Worm (Caenorhabditis elegans): ENCODE data around the gene H40L08.7.
A peak's percentile ranks its signal among the peaks of the same experiment; 100 is the strongest.

The H40L08.7 gene

DNA sequence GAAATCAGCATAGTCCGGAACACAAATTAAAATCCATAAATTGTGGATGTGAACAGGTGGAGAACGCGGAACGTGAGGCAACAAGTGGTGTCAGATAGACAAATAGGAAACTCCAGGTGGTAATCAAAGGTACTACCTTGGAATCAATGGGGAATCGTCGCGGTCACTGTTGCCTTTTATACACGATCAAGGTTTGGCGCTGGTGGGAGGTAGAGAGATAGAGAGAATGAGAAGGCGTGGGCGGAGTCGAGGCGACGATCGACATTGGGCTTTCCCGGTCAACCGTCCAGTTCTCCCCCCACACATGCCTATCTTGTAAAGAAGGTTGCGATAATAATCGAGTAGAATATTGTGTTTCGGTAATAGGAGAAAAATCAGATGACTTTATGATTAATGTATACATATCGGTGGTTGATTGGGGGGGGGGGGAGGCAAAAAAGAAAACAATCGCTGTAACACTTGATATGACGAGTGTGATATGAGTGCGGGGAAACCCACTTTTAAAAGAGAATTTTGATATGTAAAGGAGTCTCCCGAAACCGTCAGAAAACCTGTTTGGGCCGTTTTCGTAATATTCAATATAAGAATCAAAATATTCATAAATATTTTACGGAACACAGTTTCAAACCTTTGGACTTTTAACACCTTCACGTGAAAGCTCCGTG, at the start of gene H40L08.7, which contains the start of the genes H40L08.8 and H40L08.2:
H40L08.7 (minus strand) TSS at position 148 of the 665 bp plus-strand sequence.
H40L08.8 (minus strand) TSS at position 37 of the 665 bp plus-strand sequence.
H40L08.2 (minus strand) TSS at position 148 of the 665 bp plus-strand sequence.
- TF ChIP-seq elt-1 (tag; optimal IDR thresholded peaks at IDR 0.05; ENCODE audit: borderline replicate concordance, insufficient read depth) (no peak), ham-2 (GFP tag; optimal IDR thresholded peaks at IDR 0.05) (peak; percentile 38)

DNA sequence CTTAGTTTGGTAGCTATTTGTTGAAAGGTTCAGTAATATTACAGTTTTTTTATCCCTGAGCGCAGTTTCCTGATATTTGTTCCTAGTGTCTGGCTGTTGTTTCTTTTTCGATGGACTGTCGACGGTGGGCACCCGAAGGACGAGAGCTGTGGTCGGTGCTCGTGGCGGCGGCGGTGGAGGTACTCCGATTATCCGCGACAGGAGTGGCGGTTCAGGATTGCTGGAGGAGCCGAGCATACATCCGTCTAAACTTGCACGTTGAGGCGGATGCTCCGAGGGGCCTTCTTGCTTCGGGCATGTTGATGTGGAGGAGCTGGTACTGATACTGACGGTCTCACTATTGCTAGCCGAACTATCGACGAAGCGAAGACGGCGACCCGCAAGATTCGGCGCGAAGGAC, 49.8 kb upstream of the H40L08.7 start:
- TF ChIP-seq snpc-4 (tag; optimal IDR thresholded peaks at IDR 0.05) (no peak), ceh-43 (GFP tag; optimal IDR thresholded peaks at IDR 0.05) (no peak), nhr-12 (tag; optimal IDR thresholded peaks at IDR 0.05) (no peak), ces-1 (GFP tag; optimal IDR thresholded peaks at IDR 0.05) (no peak), mls-2 (tag; optimal IDR thresholded peaks at IDR 0.05) (no peak), cnd-1 (tag; optimal IDR thresholded peaks at IDR 0.05) (no peak), zip-8 (tag; optimal IDR thresholded peaks at IDR 0.05) (no peak), unc-39 (tag; optimal IDR thresholded peaks at IDR 0.05) (no peak), ham-2 (GFP tag; optimal IDR thresholded peaks at IDR 0.05) (no peak), nhr-76 (tag; optimal IDR thresholded peaks at IDR 0.05) (no peak), mep-1 (tag; optimal IDR thresholded peaks at IDR 0.05) (no peak), M03D4.4 (tag; optimal IDR thresholded peaks at IDR 0.05) (no peak), sem-2 (GFP tag; optimal IDR thresholded peaks at IDR 0.05) (no peak), ceh-83 (GFP tag; optimal IDR thresholded peaks at IDR 0.05) (no peak), hlh-1 (tag; optimal IDR thresholded peaks at IDR 0.05) (no peak), tbx-8 (GFP tag; optimal IDR thresholded peaks at IDR 0.05) (no peak), flh-1 (GFP tag; optimal IDR thresholded peaks at IDR 0.05) (no peak), drap-1 (GFP tag; optimal IDR thresholded peaks at IDR 0.05) (no peak)

DNA sequence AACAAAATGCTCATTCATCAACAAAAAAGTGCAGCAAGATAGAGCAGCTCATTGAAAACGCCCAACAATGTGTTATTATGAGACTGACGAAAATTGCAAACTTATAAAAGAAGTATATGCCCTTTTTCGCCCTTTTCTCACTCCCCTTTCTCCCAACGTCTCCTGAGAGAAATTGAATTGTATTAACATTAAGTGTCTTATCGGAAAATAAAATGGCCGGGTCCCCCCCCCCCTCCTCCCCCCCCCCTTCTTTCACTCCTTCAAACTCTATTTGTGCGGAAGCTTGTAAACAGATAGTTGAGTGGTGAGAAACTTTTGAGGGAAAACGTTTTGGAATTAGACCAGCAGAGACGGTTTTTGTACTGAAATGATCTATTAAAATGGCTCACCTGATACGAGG, 49.2 kb upstream of the H40L08.7 start:
- TF ChIP-seq ces-1 (GFP tag; optimal IDR thresholded peaks at IDR 0.05) = peak; percentile 88
- no peak for TF ChIP-seq elt-3 (tag; optimal IDR thresholded peaks at IDR 0.05)

DNA sequence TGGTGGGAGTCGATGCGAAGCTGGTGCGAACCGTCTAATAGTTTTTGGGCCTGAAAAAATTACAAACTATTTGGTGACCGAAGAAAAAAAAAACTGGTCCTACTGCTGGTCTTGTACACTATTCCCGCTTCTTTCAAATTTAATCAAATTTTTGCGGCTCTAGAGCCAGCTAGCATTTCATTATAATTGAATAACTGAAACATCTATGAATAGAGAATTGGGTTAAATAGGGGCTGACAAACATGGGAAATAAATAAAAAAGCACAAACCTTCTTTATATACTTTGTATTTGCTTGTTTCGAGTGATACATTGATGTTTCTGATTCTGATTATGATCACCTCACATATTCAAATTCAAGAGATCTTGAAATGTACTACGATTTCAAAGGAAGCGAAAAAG, 47.6 kb upstream of the H40L08.7 start:
- no peak for TF ChIP-seq lsy-2 (tag; optimal IDR thresholded peaks at IDR 0.05)
- TF ChIP-seq ces-1 (GFP tag; optimal IDR thresholded peaks at IDR 0.05) = peak; percentile 85

DNA sequence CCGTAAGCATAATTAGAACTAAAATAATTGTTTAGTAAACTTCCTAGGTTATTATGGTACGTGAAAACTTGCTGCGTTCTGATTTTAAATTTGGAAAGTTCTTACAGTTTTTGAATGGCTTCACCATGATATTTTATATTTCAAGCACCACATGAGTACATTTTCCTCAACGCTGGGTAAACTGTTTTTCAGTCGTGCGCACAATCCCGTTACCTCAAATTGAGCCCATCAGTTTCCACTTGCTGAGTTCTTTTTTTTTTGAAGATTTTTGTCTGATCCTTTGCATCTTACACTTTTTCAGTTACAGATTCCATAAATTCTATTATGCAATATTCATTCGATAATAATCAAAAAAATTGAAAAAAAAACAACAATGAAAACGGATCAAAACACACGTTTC, 43.0 kb upstream of the H40L08.7 start:
- no peak for TF ChIP-seq cnd-1 (tag; optimal IDR thresholded peaks at IDR 0.05)
- no peak for TF ChIP-seq nhr-12 (tag; optimal IDR thresholded peaks at IDR 0.05)
- TF ChIP-seq nhr-28 (tag; optimal IDR thresholded peaks at IDR 0.05) = no peak
- no peak for TF ChIP-seq flh-1 (GFP tag; optimal IDR thresholded peaks at IDR 0.05)
- no peak for TF ChIP-seq ceh-39 (tag; optimal IDR thresholded peaks at IDR 0.05)
- TF ChIP-seq nhr-237 (tag; optimal IDR thresholded peaks at IDR 0.05) = no peak
- no peak for TF ChIP-seq sem-2 (GFP tag; optimal IDR thresholded peaks at IDR 0.05)
- no peak for TF ChIP-seq ceh-83 (GFP tag; optimal IDR thresholded peaks at IDR 0.05)
- TF ChIP-seq unc-39 (tag; optimal IDR thresholded peaks at IDR 0.05) = no peak
- TF ChIP-seq unc-62 (GFP tag; optimal IDR thresholded peaks at IDR 0.05) = no peak
- no peak for TF ChIP-seq nhr-2 (tag; optimal IDR thresholded peaks at IDR 0.05)
- TF ChIP-seq mep-1 (tag; optimal IDR thresholded peaks at IDR 0.05) = no peak
- no peak for TF ChIP-seq unc-120 (tag; optimal IDR thresholded peaks at IDR 0.05; ENCODE audit: poor library complexity, severe bottlenecking)

DNA sequence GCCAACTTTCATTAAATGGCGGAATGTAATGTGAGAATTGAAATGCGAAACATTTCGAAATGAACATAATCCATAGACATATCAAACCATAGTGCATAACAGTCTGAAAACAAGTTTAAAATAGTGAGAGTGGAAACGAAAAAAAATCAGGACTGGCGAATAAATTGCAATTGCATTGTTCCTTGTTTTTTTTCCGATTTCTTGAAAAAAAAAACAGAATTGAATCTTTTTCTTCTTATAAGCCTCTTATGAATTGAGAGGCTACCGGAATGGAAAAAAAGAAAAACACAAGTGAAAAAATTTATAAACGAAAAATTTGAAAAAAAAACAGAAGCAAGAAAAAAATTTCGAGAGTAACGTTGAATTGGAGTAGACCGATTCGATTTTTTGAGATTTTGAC, 39.0 kb upstream of the H40L08.7 start, which contains the start of gene R07D5.2:
R07D5.2 (minus strand) TSS at position 101 of the 400 bp plus-strand sequence.
- TF ChIP-seq cnd-1 (tag; optimal IDR thresholded peaks at IDR 0.05) (no peak), unc-62 (GFP tag; optimal IDR thresholded peaks at IDR 0.05) (no peak), pha-4 (tag; optimal IDR thresholded peaks at IDR 0.05) (no peak), ceh-43 (GFP tag; optimal IDR thresholded peaks at IDR 0.05) (no peak), ham-2 (GFP tag; optimal IDR thresholded peaks at IDR 0.05) (no peak), unc-120 (tag; optimal IDR thresholded peaks at IDR 0.05; ENCODE audit: poor library complexity, severe bottlenecking) (no peak), nhr-12 (tag; optimal IDR thresholded peaks at IDR 0.05) (no peak), nhr-237 (tag; optimal IDR thresholded peaks at IDR 0.05) (no peak), nhr-28 (tag; optimal IDR thresholded peaks at IDR 0.05) (no peak), ces-1 (GFP tag; optimal IDR thresholded peaks at IDR 0.05) (no peak)
